Worm (Caenorhabditis elegans): Measurements from ENCODE around the gene C29A12.1.

C29A12.1 gene

DNA sequence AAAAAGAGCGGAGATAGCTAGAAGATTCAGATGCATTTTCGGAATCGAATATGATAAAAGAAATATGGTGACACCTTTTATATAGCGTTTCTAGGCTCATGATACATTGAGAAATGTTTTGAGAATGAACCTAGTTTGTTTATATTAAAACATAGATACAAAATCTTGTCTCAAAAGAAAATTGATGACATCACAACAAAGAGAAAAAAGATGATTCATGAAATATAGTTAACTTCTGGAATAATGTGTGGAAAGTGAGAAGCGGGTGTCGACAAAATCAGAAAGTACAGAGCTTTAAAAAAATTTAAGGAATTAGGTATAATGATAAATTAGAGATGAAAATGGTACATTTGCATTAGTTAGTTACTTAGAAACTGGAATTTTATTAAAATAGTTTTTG, 20.5 kb downstream of the C29A12.1 start, which contains the start of gene D1054.10:
D1054.10 (minus strand) TSS at position 101 of the 400 bp plus-strand sequence.
- TF ChIP-seq ama-1 (optimal IDR thresholded peaks at IDR 0.05) (no peak), dmd-4 (tag; optimal IDR thresholded peaks at IDR 0.05; ENCODE audit: borderline replicate concordance) (no peak), tbx-2 (tag; optimal IDR thresholded peaks at IDR 0.05) (no peak), pag-3 (tag; optimal IDR thresholded peaks at IDR 0.05; ENCODE audit: borderline replicate concordance) (no peak), ceh-6 (GFP tag; optimal IDR thresholded peaks at IDR 0.05) (no peak), ceh-2 (tag; optimal IDR thresholded peaks at IDR 0.05) (no peak), tbx-7 (tag; optimal IDR thresholded peaks at IDR 0.05) (no peak), nfya-1 (tag; optimal IDR thresholded peaks at IDR 0.05) (no peak), npax-4 (tag; optimal IDR thresholded peaks at IDR 0.05) (no peak), C38D4.7 (GFP tag; optimal IDR thresholded peaks at IDR 0.05) (no peak), ceh-9 (tag; optimal IDR thresholded peaks at IDR 0.05) (no peak), lim-6 (tag; optimal IDR thresholded peaks at IDR 0.05) (no peak), fax-1 (tag; optimal IDR thresholded peaks at IDR 0.05) (no peak), ceh-22 (tag; optimal IDR thresholded peaks at IDR 0.05) (no peak), unc-86 (tag; optimal IDR thresholded peaks at IDR 0.05) (no peak), T23F11.4 (GFP tag; optimal IDR thresholded peaks at IDR 0.05) (no peak), sox-2 (GFP tag; IDR thresholded peaks at IDR 0.05) (no peak)

ce11 chrV:10790921-10791320, 22.4 kb downstream of the C29A12.1 start, which contains the start of gene D1054.9:
Gene D1054.9, minus strand, starts transcription at chrV:10791057.
- no peak for TF ChIP-seq fkh-6 (tag; optimal IDR thresholded peaks at IDR 0.05)
- TF ChIP-seq elt-4 (tag; optimal IDR thresholded peaks at IDR 0.05), result no peak
- TF ChIP-seq sox-2 (GFP tag; IDR thresholded peaks at IDR 0.05), result no peak
- TF ChIP-seq ceh-30 (tag; optimal IDR thresholded peaks at IDR 0.05), result no peak
- TF ChIP-seq ceh-6 (GFP tag; optimal IDR thresholded peaks at IDR 0.05), result no peak

ce11 chrV:10784011-10784410, 29.3 kb downstream of the C29A12.1 start, which contains the start of gene D1054.8:
Gene D1054.8, plus strand, starts transcription at chrV:10784311.
- TF ChIP-seq syd-9 (tag; optimal IDR thresholded peaks at IDR 0.05) (no peak), lim-6 (tag; optimal IDR thresholded peaks at IDR 0.05) (no peak), che-1 (tag; optimal IDR thresholded peaks at IDR 0.05) (no peak), tbx-7 (tag; optimal IDR thresholded peaks at IDR 0.05) (no peak), ceh-22 (tag; optimal IDR thresholded peaks at IDR 0.05) (no peak), fkh-6 (tag; optimal IDR thresholded peaks at IDR 0.05) (no peak), ets-4 (tag; optimal IDR thresholded peaks at IDR 0.05) (no peak), pros-1 (tag; optimal IDR thresholded peaks at IDR 0.05) (no peak), npax-4 (tag; optimal IDR thresholded peaks at IDR 0.05) (no peak), nhr-11 (tag; optimal IDR thresholded peaks at IDR 0.05) (no peak), odd-2 (tag; optimal IDR thresholded peaks at IDR 0.05) (no peak), ttx-3 (tag; optimal IDR thresholded peaks at IDR 0.05) (no peak)

- TF ChIP-seq lim-6 (tag; optimal IDR thresholded peaks at IDR 0.05) (no peak), elt-2 (tag; optimal IDR thresholded peaks at IDR 0.05) (peak; percentile 56)
Measured at ce11 chrV:10776528-10777055, 36.7 kb downstream of the C29A12.1 start, which contains the start of gene D1054.5. Gene D1054.5, minus strand, starts transcription at chrV:10776578.

ce11 chrV:10773216-10773615, 40.1 kb downstream of the C29A12.1 start:
- TF ChIP-seq pqm-1 (tag; optimal IDR thresholded peaks at IDR 0.05), result no peak
- TF ChIP-seq ztf-16 (tag; optimal IDR thresholded peaks at IDR 0.05), result no peak
- TF ChIP-seq mec-3 (tag; optimal IDR thresholded peaks at IDR 0.05; ENCODE audit: borderline replicate concordance), result no peak
- no peak for TF ChIP-seq pha-4 (tag; optimal IDR thresholded peaks at IDR 0.05)
- no peak for TF ChIP-seq nhr-11 (tag; optimal IDR thresholded peaks at IDR 0.05)
- no peak for TF ChIP-seq hlh-8 (tag; optimal IDR thresholded peaks at IDR 0.05)
- TF ChIP-seq elt-2 (tag; optimal IDR thresholded peaks at IDR 0.05), result no peak
- no peak for TF ChIP-seq pat-9 (tag; optimal IDR thresholded peaks at IDR 0.05)

Data from whole organism, late embryonic.